Worm (Caenorhabditis elegans) whole organism, mixed stage, embryonic: ENCODE results near the gene eppl-1.

Source experiments
- M03D4.4 ChIP-seq: sonication (generic microtip); optimal IDR thresholded peaks from 2 replicates; lab custom pipeline; 2017; ENCODE audit warnings: mild to moderate bottlenecking, missing genetic modification characterization, missing compliant biosample characterization
- blmp-1 ChIP-seq: fragments of 150-350 bp; optimal IDR thresholded peaks from 2 replicates; lab custom pipeline; 2014; ENCODE audit warnings: missing biosample characterization, missing genetic modification characterization
- ceh-39 ChIP-seq: fragments of 150-350 bp; optimal IDR thresholded peaks from 2 replicates; lab custom pipeline; 2014; ENCODE audit warnings: missing biosample characterization, missing genetic modification characterization
- ceh-43 ChIP-seq: fragments of 200-800 bp; sonication (Bioruptor generic); optimal IDR thresholded peaks from 2 replicates; lab custom pipeline; 2018; ENCODE audit warnings: mild to moderate bottlenecking, missing genetic modification characterization, moderate library complexity, missing compliant biosample characterization
- ceh-83 ChIP-seq: fragments of 200-800 bp; sonication (Bioruptor generic); optimal IDR thresholded peaks from 2 replicates; lab custom pipeline; 2018; ENCODE audit warnings: mild to moderate bottlenecking, missing genetic modification characterization, missing compliant biosample characterization
- ces-1 ChIP-seq: fragments of 150-350 bp; optimal IDR thresholded peaks from 2 replicates; lab custom pipeline; 2014; ENCODE audit warnings: missing biosample characterization, missing genetic modification reagents, missing genetic modification characterization
- cnd-1 ChIP-seq: fragments of 200-800 bp; sonication (Bioruptor generic); optimal IDR thresholded peaks from 2 replicates; lab custom pipeline; 2018; ENCODE audit warnings: mild to moderate bottlenecking, missing genetic modification characterization, missing compliant biosample characterization
- drap-1 ChIP-seq: fragments of 200-800 bp; sonication (Bioruptor generic); optimal IDR thresholded peaks from 3 replicates; lab custom pipeline; 2018; ENCODE audit warnings: mild to moderate bottlenecking, missing genetic modification characterization, missing compliant biosample characterization
- elt-1 ChIP-seq: sonication (generic microtip); optimal IDR thresholded peaks from 2 replicates; lab custom pipeline; 2017; ENCODE audit warnings: missing genetic modification characterization, mild to moderate bottlenecking, missing compliant biosample characterization, antibody characterized with exemption, moderate library complexity, borderline replicate concordance; ENCODE audit not compliant: insufficient read depth
- elt-3 ChIP-seq: fragments of 150-350 bp; optimal IDR thresholded peaks from 2 replicates; lab custom pipeline; 2014; ENCODE audit warnings: missing biosample characterization, missing genetic modification characterization
- flh-1 ChIP-seq: fragments of 200-800 bp; sonication (Bioruptor generic); optimal IDR thresholded peaks from 2 replicates; lab custom pipeline; 2018; ENCODE audit warnings: mild to moderate bottlenecking, missing genetic modification characterization, moderate library complexity, missing compliant biosample characterization
- ham-2 ChIP-seq: fragments of 200-800 bp; sonication (Bioruptor generic); optimal IDR thresholded peaks from 2 replicates; lab custom pipeline; 2018; ENCODE audit warnings: mild to moderate bottlenecking, missing genetic modification characterization, missing compliant biosample characterization
- lin-13 ChIP-seq: fragments of 150-350 bp; optimal IDR thresholded peaks from 2 replicates; lab custom pipeline; 2014; ENCODE audit warnings: missing biosample characterization, missing genetic modification characterization
- lin-32 ChIP-seq: fragments of 200-800 bp; sonication (Bioruptor generic); optimal IDR thresholded peaks from 2 replicates; lab custom pipeline; 2018; ENCODE audit warnings: mild to moderate bottlenecking, missing genetic modification characterization, missing compliant biosample characterization
- lsy-2 ChIP-seq: fragments of 150-350 bp; optimal IDR thresholded peaks from 2 replicates; lab custom pipeline; 2014; ENCODE audit warnings: missing biosample characterization, missing genetic modification characterization
- mep-1 ChIP-seq: fragments of 150-350 bp; optimal IDR thresholded peaks from 2 replicates; lab custom pipeline; 2017; ENCODE audit warnings: missing biosample characterization, missing genetic modification reagents, missing genetic modification characterization, inconsistent platforms
- nhr-12 ChIP-seq: fragments of 150-350 bp; optimal IDR thresholded peaks from 2 replicates; lab custom pipeline; 2014; ENCODE audit warnings: missing biosample characterization, missing genetic modification characterization
- nhr-2 ChIP-seq: fragments of 150-350 bp; optimal IDR thresholded peaks from 2 replicates; lab custom pipeline; 2014; ENCODE audit warnings: missing biosample characterization, missing genetic modification characterization
- nhr-237 ChIP-seq: fragments of 150-350 bp; optimal IDR thresholded peaks from 2 replicates; lab custom pipeline; 2014; ENCODE audit warnings: missing biosample characterization, missing genetic modification characterization
- nhr-28 ChIP-seq: fragments of 150-350 bp; optimal IDR thresholded peaks from 2 replicates; lab custom pipeline; 2014; ENCODE audit warnings: missing biosample characterization, missing genetic modification characterization
- nhr-76 ChIP-seq: sonication (generic microtip); optimal IDR thresholded peaks from 2 replicates; lab custom pipeline; 2017; ENCODE audit warnings: missing biosample characterization, missing genetic modification characterization
- pha-4 ChIP-seq: fragments of 150-350 bp; optimal IDR thresholded peaks from 2 replicates; lab custom pipeline; 2018; ENCODE audit warnings: missing biosample characterization, missing genetic modification reagents, missing genetic modification characterization
- sem-2 ChIP-seq: fragments of 200-800 bp; sonication (Bioruptor generic); optimal IDR thresholded peaks from 2 replicates; lab custom pipeline; 2018; ENCODE audit warnings: mild to moderate bottlenecking, missing genetic modification characterization, missing compliant biosample characterization
- sptf-1 ChIP-seq: sonication (generic microtip); optimal IDR thresholded peaks from 2 replicates; lab custom pipeline; 2017; ENCODE audit warnings: mild to moderate bottlenecking, missing genetic modification characterization, moderate library complexity, missing compliant biosample characterization
- tbx-8 ChIP-seq: fragments of 200-800 bp; sonication (Bioruptor generic); optimal IDR thresholded peaks from 2 replicates; lab custom pipeline; 2018; ENCODE audit warnings: mild to moderate bottlenecking, missing genetic modification characterization, moderate library complexity, missing compliant biosample characterization
- unc-120 ChIP-seq: sonication (generic microtip); optimal IDR thresholded peaks from 2 replicates; lab custom pipeline; 2017; ENCODE audit warnings: missing genetic modification characterization, missing compliant biosample characterization; ENCODE audit not compliant: poor library complexity, severe bottlenecking
- unc-39 ChIP-seq: fragments of 150-350 bp; optimal IDR thresholded peaks from 2 replicates; lab custom pipeline; 2014; ENCODE audit warnings: missing biosample characterization, missing genetic modification characterization
- unc-62 ChIP-seq: fragments of 150-350 bp; optimal IDR thresholded peaks from 2 replicates; lab custom pipeline; 2014; ENCODE audit warnings: missing biosample characterization, missing genetic modification reagents, missing genetic modification characterization
- zip-8 ChIP-seq: fragments of 150-350 bp; optimal IDR thresholded peaks from 2 replicates; lab custom pipeline; 2014; ENCODE audit warnings: missing biosample characterization, missing genetic modification characterization
- ztf-11 ChIP-seq: fragments of 150-350 bp; optimal IDR thresholded peaks from 2 replicates; lab custom pipeline; 2014; ENCODE audit warnings: missing biosample characterization, missing genetic modification characterization

eppl-1 gene

ce11 chrIV:8461177-8461576, 9.6 kb upstream of the eppl-1 start:
- TF ChIP-seq unc-62 (no peak), nhr-2 (no peak), ces-1 (GFP tag; lab: Kevin White, UChicago) (no peak), ceh-43 (GFP tag; lab: Kevin White, UChicago) (no peak), sem-2 (GFP tag; lab: Kevin White, UChicago) (no peak), lin-13 (tag; lab: Kevin White, UChicago) (no peak), sptf-1 (tag; lab: Kevin White, UChicago) (no peak), elt-3 (tag; lab: Kevin White, UChicago) (no peak), tbx-8 (GFP tag; lab: Kevin White, UChicago) (no peak), drap-1 (GFP tag; lab: Kevin White, UChicago) (no peak), nhr-28 (tag; lab: Kevin White, UChicago) (no peak), unc-39 (tag; lab: Kevin White, UChicago) (no peak), mep-1 (tag; lab: Kevin White, UChicago) (no peak)

ce11 chrIV:8460208-8460607, 8.6 kb upstream of the eppl-1 start, which contains the start of gene ant-1.4:
ant-1.4 (minus strand) TSS chrIV:8460308.
- TF ChIP-seq ces-1 (GFP tag; lab: Kevin White, UChicago) (no peak), lin-32 (GFP tag; lab: Kevin White, UChicago) (no peak), ztf-11 (no peak), lsy-2 (no peak), unc-62 (no peak), elt-1 (tag; lab: Kevin White, UChicago) (no peak), elt-3 (tag; lab: Kevin White, UChicago) (no peak), nhr-237 (tag; lab: Kevin White, UChicago) (no peak), drap-1 (GFP tag; lab: Kevin White, UChicago) (no peak), ham-2 (GFP tag; lab: Kevin White, UChicago) (no peak), ceh-43 (GFP tag; lab: Kevin White, UChicago) (no peak), ceh-83 (no peak), ceh-39 (tag; lab: Kevin White, UChicago) (no peak), flh-1 (no peak), mep-1 (tag; lab: Kevin White, UChicago) (no peak), sptf-1 (tag; lab: Kevin White, UChicago) (no peak)

DNA sequence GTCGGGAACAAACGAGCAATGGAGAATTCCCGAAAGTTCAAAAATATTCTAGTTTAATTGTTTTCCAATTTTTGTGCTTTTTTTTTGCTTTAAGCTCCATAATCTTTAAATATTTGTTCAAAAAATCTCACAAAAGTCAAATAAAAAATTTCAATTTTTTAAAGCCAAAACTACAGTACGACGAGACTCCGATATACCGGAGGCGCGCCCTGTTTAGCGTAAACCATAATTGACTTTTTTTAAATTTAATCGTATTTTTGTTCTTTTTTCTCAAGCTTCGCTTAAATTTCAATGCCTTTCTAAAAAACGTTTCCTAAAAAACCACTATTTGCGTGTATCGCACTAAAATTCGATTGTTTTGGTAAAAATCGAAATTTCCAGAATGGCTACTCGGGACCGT, 5.3 kb upstream of the eppl-1 start, which contains the start of gene syx-4:
Gene syx-4 (plus strand): TSS at position 382 of the 400 bp plus-strand sequence.
- TF ChIP-seq nhr-237 (tag; lab: Kevin White, UChicago) = no peak
- TF ChIP-seq cnd-1 = no peak
- no peak for TF ChIP-seq tbx-8 (GFP tag; lab: Kevin White, UChicago)
- no peak for TF ChIP-seq elt-1 (tag; lab: Kevin White, UChicago)
- no peak for TF ChIP-seq flh-1
- no peak for TF ChIP-seq ceh-43 (GFP tag; lab: Kevin White, UChicago)
- no peak for TF ChIP-seq drap-1 (GFP tag; lab: Kevin White, UChicago)
- no peak for TF ChIP-seq lin-32 (GFP tag; lab: Kevin White, UChicago)
- no peak for TF ChIP-seq nhr-76 (tag; lab: Kevin White, UChicago)
- no peak for TF ChIP-seq unc-120 (tag; lab: Kevin White, UChicago)
- TF ChIP-seq nhr-28 (tag; lab: Kevin White, UChicago) = no peak

- no peak for TF ChIP-seq nhr-2
- no peak for TF ChIP-seq sptf-1 (tag; lab: Kevin White, UChicago)
- no peak for TF ChIP-seq mep-1 (tag; lab: Kevin White, UChicago)
- no peak for TF ChIP-seq blmp-1
- TF ChIP-seq lin-32 (GFP tag; lab: Kevin White, UChicago) = no peak
- TF ChIP-seq zip-8 (tag; lab: Kevin White, UChicago) = no peak
- TF ChIP-seq pha-4 (tag; lab: Kevin White, UChicago) = no peak
- no peak for TF ChIP-seq M03D4.4 (tag; lab: Kevin White, UChicago)
- TF ChIP-seq nhr-237 (tag; lab: Kevin White, UChicago) = no peak
- TF ChIP-seq nhr-28 (tag; lab: Kevin White, UChicago) = no peak
- no peak for TF ChIP-seq flh-1
- TF ChIP-seq ham-2 (GFP tag; lab: Kevin White, UChicago) = no peak
- TF ChIP-seq tbx-8 (GFP tag; lab: Kevin White, UChicago) = no peak
- TF ChIP-seq ceh-39 (tag; lab: Kevin White, UChicago) = no peak
- no peak for TF ChIP-seq drap-1 (GFP tag; lab: Kevin White, UChicago)
- no peak for TF ChIP-seq nhr-12
- no peak for TF ChIP-seq ces-1 (GFP tag; lab: Kevin White, UChicago)
- TF ChIP-seq, all 35 proteins: peak for 0
Observed at ce11 chrIV:8454076-8454475, 2.5 kb upstream of the eppl-1 start.
